Fruit fly (Drosophila melanogaster) whole organism, embryonic: ENCODE data around the gene Ask1.
A peak's percentile ranks its signal among the peaks of the same experiment; 100 is the strongest.

ENCODE experiments used
- B-H2 ChIP-seq: fragments of 200-800 bp; sonication (Bioruptor generic); optimal IDR thresholded peaks from 2 replicates; lab custom pipeline; 2018; ENCODE audit warnings: missing biosample characterization, mild to moderate bottlenecking, missing genetic modification characterization
- BEAF-32 ChIP-seq: fragments of 200-800 bp; sonication (Bioruptor generic); optimal IDR thresholded peaks from 3 replicates; lab custom pipeline; 2017; ENCODE audit warnings: missing biosample characterization, missing genetic modification characterization, mild to moderate bottlenecking, moderate library complexity, missing genetic modification reagents
- Bgb ChIP-seq: fragments of 200-800 bp; sonication (Bioruptor generic); IDR thresholded peaks from 2 replicates; pipeline ENCODE4 v1.3.6; 2022; ENCODE audit warnings: missing biosample characterization, missing genetic modification characterization; ENCODE audit not compliant: partially characterized antibody
- CG10543 ChIP-seq: fragments of 200-800 bp; sonication (Bioruptor generic); optimal IDR thresholded peaks from 3 replicates; lab custom pipeline; 2017; ENCODE audit warnings: missing biosample characterization, mild to moderate bottlenecking, missing genetic modification characterization, moderate library complexity
- CG11504 ChIP-seq: fragments of 200-800 bp; sonication (Bioruptor generic); optimal IDR thresholded peaks from 3 replicates; lab custom pipeline; 2019; ENCODE audit warnings: missing biosample characterization, mild to moderate bottlenecking, missing genetic modification characterization, moderate library complexity
- CG1233 ChIP-seq: fragments of 200-800 bp; sonication (Bioruptor generic); optimal IDR thresholded peaks from 4 replicates; lab custom pipeline; 2018; ENCODE audit warnings: missing biosample characterization, mild to moderate bottlenecking, missing genetic modification characterization
- CG13624 ChIP-seq: fragments of 200-800 bp; sonication (Bioruptor generic); optimal IDR thresholded peaks from 2 replicates; lab custom pipeline; 2016; ENCODE audit warnings: missing biosample characterization, missing genetic modification characterization
- CG14965 ChIP-seq: fragments of 200-800 bp; sonication (Bioruptor generic); optimal IDR thresholded peaks from 2 replicates; lab custom pipeline; 2016; ENCODE audit warnings: missing biosample characterization, missing genetic modification characterization, borderline replicate concordance
- CG15269 ChIP-seq: fragments of 200-800 bp; sonication (Bioruptor generic); optimal IDR thresholded peaks from 2 replicates; lab custom pipeline; 2018; ENCODE audit warnings: missing biosample characterization, mild to moderate bottlenecking, missing genetic modification characterization, moderate library complexity
- CG1603 ChIP-seq: fragments of 200-800 bp; sonication (Bioruptor generic); optimal IDR thresholded peaks from 2 replicates; lab custom pipeline; 2019; ENCODE audit warnings: missing biosample characterization, mild to moderate bottlenecking, missing genetic modification characterization, moderate library complexity
- CG16813 ChIP-seq: fragments of 200-800 bp; sonication (Bioruptor generic); IDR thresholded peaks from 3 replicates; pipeline ENCODE4 v1.3.6; 2022; ENCODE audit warnings: missing biosample characterization, missing genetic modification characterization; ENCODE audit not compliant: partially characterized antibody
- CG17829 ChIP-seq: fragments of 200-800 bp; optimal IDR thresholded peaks from 2 replicates; lab custom pipeline; 2019; ENCODE audit warnings: missing biosample characterization, mild to moderate bottlenecking, missing genetic modification characterization, moderate library complexity
- CG2712 ChIP-seq: fragments of 200-800 bp; optimal IDR thresholded peaks from 3 replicates; lab custom pipeline; 2019; ENCODE audit warnings: missing biosample characterization, mild to moderate bottlenecking, missing genetic modification characterization, moderate library complexity
- CG31365 ChIP-seq: fragments of 200-800 bp; sonication (Bioruptor generic); optimal IDR thresholded peaks from 2 replicates; lab custom pipeline; 2018; ENCODE audit warnings: missing biosample characterization, mild to moderate bottlenecking, missing genetic modification characterization
- CG33557 ChIP-seq: fragments of 200-800 bp; sonication (Bioruptor generic); optimal IDR thresholded peaks from 2 replicates; lab custom pipeline; 2019; ENCODE audit warnings: missing biosample characterization, mild to moderate bottlenecking, missing genetic modification characterization, moderate library complexity
- CG4360 ChIP-seq: fragments of 200-800 bp; sonication (Bioruptor generic); IDR thresholded peaks from 2 replicates; pipeline ENCODE4 v1.3.6; 2022; ENCODE audit warnings: missing biosample characterization, missing genetic modification characterization
- CG4854 ChIP-seq: fragments of 200-800 bp; sonication (Bioruptor generic); optimal IDR thresholded peaks from 2 replicates; lab custom pipeline; 2016; ENCODE audit warnings: missing biosample characterization, missing genetic modification characterization, inconsistent platforms
- CG5180 ChIP-seq: fragments of 200-800 bp; sonication (Bioruptor generic); optimal IDR thresholded peaks from 3 replicates; lab custom pipeline; 2017; ENCODE audit warnings: missing biosample characterization, missing genetic modification characterization, mild to moderate bottlenecking, moderate library complexity, missing genetic modification reagents
- CG7786 ChIP-seq: fragments of 200-800 bp; sonication (Bioruptor generic); optimal IDR thresholded peaks from 2 replicates; lab custom pipeline; 2016; ENCODE audit warnings: missing biosample characterization, missing genetic modification characterization
- CG7839 ChIP-seq: fragments of 200-800 bp; sonication (Bioruptor generic); optimal IDR thresholded peaks from 3 replicates; lab custom pipeline; 2018; ENCODE audit warnings: missing biosample characterization, mild to moderate bottlenecking, missing genetic modification characterization, moderate library complexity
- CG8290 ChIP-seq, 3 experiments: fragments of 200-800 bp; sonication (Bioruptor generic); optimal IDR thresholded peaks; 2 replicates each; lab custom pipeline; 2016 to 2019; ENCODE audit warnings: missing biosample characterization in 3 of 3, missing genetic modification characterization in 3 of 3, mild to moderate bottlenecking in 2 of 3, moderate library complexity in 1 of 3
- CG8388 ChIP-seq: fragments of 200-800 bp; sonication (Bioruptor generic); optimal IDR thresholded peaks from 2 replicates; lab custom pipeline; 2019; ENCODE audit warnings: missing biosample characterization, mild to moderate bottlenecking, missing genetic modification characterization, moderate library complexity
- CG9817 ChIP-seq: fragments of 200-800 bp; sonication (Bioruptor generic); optimal IDR thresholded peaks from 2 replicates; lab custom pipeline; 2018; ENCODE audit warnings: missing biosample characterization, mild to moderate bottlenecking, missing genetic modification characterization, moderate library complexity
- CTCF ChIP-seq: fragments of 200-800 bp; sonication (Bioruptor generic); optimal IDR thresholded peaks from 2 replicates; lab custom pipeline; 2017; ENCODE audit warnings: missing biosample characterization, mild to moderate bottlenecking, missing genetic modification characterization, moderate library complexity
- Elba2 ChIP-seq: fragments of 200-800 bp; sonication (Bioruptor generic); optimal IDR thresholded peaks from 3 replicates; lab custom pipeline; 2016; ENCODE audit warnings: missing biosample characterization, missing genetic modification characterization
- H15 ChIP-seq: fragments of 200-800 bp; sonication (Bioruptor generic); IDR thresholded peaks from 3 replicates; pipeline ENCODE4 v1.3.6; 2022; ENCODE audit warnings: missing biosample characterization, missing genetic modification characterization
- NfI ChIP-seq: fragments of 200-800 bp; sonication (Bioruptor generic); optimal IDR thresholded peaks from 3 replicates; lab custom pipeline; 2018; ENCODE audit warnings: missing biosample characterization, mild to moderate bottlenecking, missing genetic modification characterization, moderate library complexity
- Ptx1 ChIP-seq: fragments of 200-800 bp; sonication (Bioruptor generic); IDR thresholded peaks from 2 replicates; pipeline ENCODE4 v1.3.6; 2022; ENCODE audit warnings: missing biosample characterization, missing genetic modification characterization
- Sry-δ ChIP-seq: fragments of 200-800 bp; sonication (Bioruptor generic); optimal IDR thresholded peaks from 2 replicates; lab custom pipeline; 2016; ENCODE audit warnings: missing biosample characterization, missing genetic modification characterization
- Stat92E ChIP-seq, 3 experiments: fragments of >200 bp in 2 of 3; fragments of 200-800 bp in 1 of 3; sonication (Bioruptor generic) in 1 of 3; optimal IDR thresholded peaks; 2 replicates each; lab custom pipeline; 2017 to 2019; ENCODE audit warnings: missing biosample characterization in 3 of 3, missing genetic modification characterization in 3 of 3, mild to moderate bottlenecking in 1 of 3, moderate library complexity in 1 of 3
- amos ChIP-seq: fragments of 200-800 bp; sonication (Bioruptor generic); IDR thresholded peaks from 2 replicates; pipeline ENCODE4 v1.3.6; 2022; ENCODE audit warnings: missing biosample characterization, missing genetic modification characterization; ENCODE audit not compliant: partially characterized antibody
- aop ChIP-seq: fragments of 200-800 bp; sonication (Bioruptor generic); IDR thresholded peaks from 2 replicates; pipeline ENCODE4 v1.3.6; 2022; ENCODE audit warnings: missing biosample characterization, missing genetic modification characterization
- caup ChIP-seq: fragments of 200-800 bp; sonication (Bioruptor generic); optimal IDR thresholded peaks from 3 replicates; lab custom pipeline; 2017; ENCODE audit warnings: missing biosample characterization, mild to moderate bottlenecking, missing genetic modification characterization, moderate library complexity; ENCODE audit not compliant: severe bottlenecking
- chn ChIP-seq: fragments of 200-800 bp; sonication (Bioruptor generic); optimal IDR thresholded peaks from 2 replicates; lab custom pipeline; 2016; ENCODE audit warnings: missing biosample characterization, missing genetic modification characterization
- crol ChIP-seq: fragments of 200-800 bp; sonication (Bioruptor generic); IDR thresholded peaks from 2 replicates; pipeline ENCODE4 v1.3.6; 2022; ENCODE audit warnings: missing biosample characterization, missing genetic modification characterization
- gce ChIP-seq: fragments of 200-800 bp; sonication (Bioruptor generic); IDR thresholded peaks from 3 replicates; pipeline ENCODE4 v1.3.6; 2022; ENCODE audit warnings: missing biosample characterization, missing genetic modification characterization
- insv ChIP-seq, 2 experiments: fragments of 200-800 bp; sonication (Bioruptor generic); optimal IDR thresholded peaks; 3 replicates each; lab custom pipeline; 2016 to 2018; ENCODE audit warnings: missing biosample characterization in 2 of 2, missing genetic modification characterization in 2 of 2
- jigr1 ChIP-seq: fragments of 200-800 bp; sonication (Bioruptor generic); IDR thresholded peaks from 3 replicates; pipeline ENCODE4 v1.3.6; 2022; ENCODE audit warnings: missing biosample characterization, missing genetic modification characterization
- mam ChIP-seq: fragments of 200-800 bp; sonication (Bioruptor generic); optimal IDR thresholded peaks from 3 replicates; lab custom pipeline; 2016; ENCODE audit warnings: missing biosample characterization, missing genetic modification characterization
- nmo ChIP-seq: fragments of 200-800 bp; sonication (Bioruptor generic); optimal IDR thresholded peaks from 2 replicates; lab custom pipeline; 2018; ENCODE audit warnings: missing biosample characterization, mild to moderate bottlenecking, missing genetic modification characterization, moderate library complexity
- p53 ChIP-seq: fragments of 200-800 bp; sonication (Bioruptor generic); optimal IDR thresholded peaks from 2 replicates; lab custom pipeline; 2016; ENCODE audit warnings: missing biosample characterization, missing genetic modification characterization
- pan ChIP-seq, 4 experiments: fragments of >200 bp in 3 of 4; fragments of 200-800 bp in 1 of 4; sonication (Bioruptor generic) in 1 of 4; optimal IDR thresholded peaks in 3 of 4; IDR thresholded peaks in 1 of 4; 2 replicates each; pipeline versions ENCODE4 v1.3.6 to Lab custom; 2017 to 2022; ENCODE audit warnings: missing biosample characterization in 2 of 4, missing genetic modification characterization in 2 of 4, mixed read lengths in 1 of 4
- pros ChIP-seq: fragments of 200-800 bp; sonication (Bioruptor generic); optimal IDR thresholded peaks from 3 replicates; lab custom pipeline; 2019; ENCODE audit warnings: missing biosample characterization, mild to moderate bottlenecking, missing genetic modification characterization, moderate library complexity
- ro ChIP-seq: fragments of 200-800 bp; sonication (Bioruptor generic); IDR thresholded peaks from 2 replicates; pipeline ENCODE4 v1.3.6; 2022; ENCODE audit warnings: missing biosample characterization, missing genetic modification characterization
- sd ChIP-seq: fragments of 200-800 bp; sonication (Bioruptor generic); optimal IDR thresholded peaks from 3 replicates; lab custom pipeline; 2018; ENCODE audit warnings: missing biosample characterization, mild to moderate bottlenecking, missing genetic modification characterization, moderate library complexity
- sna ChIP-seq: fragments of 200-800 bp; sonication (Bioruptor generic); IDR thresholded peaks from 2 replicates; pipeline ENCODE4 v1.3.6; 2022; ENCODE audit warnings: missing biosample characterization, missing genetic modification characterization; ENCODE audit not compliant: partially characterized antibody
- sug ChIP-seq: fragments of 200-800 bp; optimal IDR thresholded peaks from 2 replicates; lab custom pipeline; 2019; ENCODE audit warnings: missing biosample characterization, mild to moderate bottlenecking, missing genetic modification characterization, moderate library complexity
- tna ChIP-seq: fragments of 200-800 bp; sonication (Bioruptor generic); IDR thresholded peaks from 2 replicates; pipeline ENCODE4 v1.3.6; 2022; ENCODE audit warnings: missing biosample characterization, missing genetic modification characterization; ENCODE audit not compliant: partially characterized antibody

The Ask1 gene

dm6 chr3R:19902926-19903739 lies 23.6 kb downstream of the Ask1 start, which contains the start of gene ClpX (continued):
- peak; percentile 63 for TF ChIP-seq B-H2 (GFP tag; lab: Kevin White, UChicago)
- TF ChIP-seq CG9817 (tag; lab: Kevin White, UChicago) = no peak
- TF ChIP-seq CG8290 (GFP tag; optimal IDR thresholded peaks at IDR 0.05; lab: Kevin White, UChicago) = no peak
- peak in 1 of 2 experiments; percentile 50 for TF ChIP-seq CG8290 (tag; optimal IDR thresholded peaks at IDR 0.05; lab: Kevin White, UChicago)
- no peak for TF ChIP-seq pan (optimal IDR thresholded peaks at IDR 0.05; lab: Kevin White, UChicago)
- peak in 1 of 2 experiments; percentile 12 for TF ChIP-seq pan (GFP tag; optimal IDR thresholded peaks at IDR 0.05 in 1 of 2, IDR thresholded peaks at IDR 0.05 in 1 of 2)
- TF ChIP-seq NfI (GFP tag; lab: Kevin White, UChicago) = peak; percentile 9
- no peak for TF ChIP-seq ro (GFP tag; lab: Robert Waterston, UW)
- TF ChIP-seq aop (GFP tag; lab: Robert Waterston, UW) = no peak
- no peak for TF ChIP-seq CG15269 (tag; lab: Kevin White, UChicago)
- peak; percentile 24 for TF ChIP-seq sd (tag; lab: Kevin White, UChicago)
- no peak for TF ChIP-seq CG11504 (tag; lab: Kevin White, UChicago)
- TF ChIP-seq CG5180 = no peak
- no peak for TF ChIP-seq pros (GFP tag; lab: Kevin White, UChicago)
- no peak for TF ChIP-seq chn
- peak; percentile 8 for TF ChIP-seq CG7839 (tag; lab: Kevin White, UChicago)
- peak; percentile 76 for TF ChIP-seq Bgb
- peak; percentile 2 for TF ChIP-seq CG33557 (GFP tag; lab: Kevin White, UChicago)
- no peak for TF ChIP-seq Elba2
- TF ChIP-seq sug = peak; percentile 42
- peak; percentile 70 for TF ChIP-seq crol
- TF ChIP-seq CG17829 (tag; lab: Kevin White, UChicago) = peak; percentile 34
- peak; percentile 48 for TF ChIP-seq CG1603 (tag; lab: Kevin White, UChicago)
- peak; percentile 71 for TF ChIP-seq BEAF-32
- TF ChIP-seq nmo (GFP tag; lab: Kevin White, UChicago) = peak; percentile 26
- peak; percentile 55 for TF ChIP-seq CG13624
- TF ChIP-seq CG10543 (GFP tag; lab: Kevin White, UChicago) = peak; percentile 28
- peak; percentile 5 for TF ChIP-seq CG2712
- peak; percentile 59 for TF ChIP-seq tna
- no peak for TF ChIP-seq caup (GFP tag; lab: Kevin White, UChicago)
- no peak for TF ChIP-seq H15 (GFP tag; lab: Robert Waterston, UW)
- TF ChIP-seq sna = peak; percentile 80
- TF ChIP-seq Stat92E (GFP tag; optimal IDR thresholded peaks at IDR 0.05; lab: Kevin White, UChicago) = peak in 1 of 3 experiments; percentile 48

- TF ChIP-seq CG4854 (GFP tag; lab: Kevin White, UChicago) (peak; percentile 56), insv (GFP tag; optimal IDR thresholded peaks at IDR 0.05; lab: Kevin White, UChicago) (peak in 1 of 2 experiments; percentile 70), CG16813 (peak; percentile 34; the same call in 1 of the 3 replicates), CTCF (GFP tag; lab: Kevin White, UChicago) (peak; percentile 47), jigr1 (GFP tag; lab: Robert Waterston, UW) (no peak), amos (GFP tag; lab: Robert Waterston, UW) (peak; percentile 41; the same call in 1 of the 2 replicates), CG7786 (GFP tag; lab: Kevin White, UChicago) (peak; percentile 57), p53 (GFP tag; lab: Kevin White, UChicago) (peak; percentile 55), Sry-δ (GFP tag; lab: Kevin White, UChicago) (peak; percentile 65), Ptx1 (GFP tag; lab: Robert Waterston, UW) (0 out of 2 replicates have a peak, but pooled peaks have one; percentile 27), mam (peak; percentile 71), CG14965 (GFP tag; lab: Kevin White, UChicago) (no peak), CG31365 (peak; percentile 49), CG4360 (GFP tag; lab: Robert Waterston, UW) (0 out of 2 replicates have a peak, but pooled peaks have one; percentile 8), CG1233 (GFP tag; lab: Kevin White, UChicago) (peak; percentile 65), CG8388 (GFP tag; lab: Kevin White, UChicago) (no peak), gce (GFP tag; lab: Robert Waterston, UW) (no peak)
These were observed 25.4 kb downstream of the Ask1 start, which contains the start of the genes Surf6 and RhoGAP92B for dm6 chr3R:19904865-19905373. Surf6 (minus strand) TSS chr3R:19904868. RhoGAP92B (plus strand) TSS chr3R:19905164.
